Fruit fly (Drosophila melanogaster): ENCODE measurements around the gene CG13058.

The CG13058 gene

DNA sequence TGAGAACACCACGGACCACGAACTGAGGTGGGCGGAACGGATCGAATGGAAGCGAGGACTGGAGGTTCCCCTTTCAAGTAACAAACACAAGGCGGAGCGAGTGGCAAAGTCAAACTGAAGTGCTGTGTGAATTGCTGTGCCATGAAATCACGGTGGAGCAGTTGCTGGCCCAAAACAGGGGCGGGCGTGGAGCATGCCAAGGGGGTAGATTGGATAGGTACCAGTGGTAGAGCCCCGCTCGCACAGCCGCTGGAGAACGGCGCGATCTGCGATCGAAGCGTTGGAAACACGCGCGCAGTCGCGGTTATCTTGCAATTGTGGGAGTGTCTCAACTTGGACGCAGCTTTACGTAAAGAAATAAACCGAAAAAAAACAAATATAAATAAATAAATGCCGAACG is 865 bp upstream of the CG13058 start, which contains the start of gene CG13038 (continued):
- no peak for TF ChIP-seq CG8290 (GFP tag; optimal IDR thresholded peaks at IDR 0.05)
- peak in 1 of 2 experiments; percentile 40 for TF ChIP-seq CG8290 (tag; optimal IDR thresholded peaks at IDR 0.05)
- no peak for TF ChIP-seq nmo (GFP tag; optimal IDR thresholded peaks at IDR 0.05)
- 0 out of 3 replicates have a peak, but pooled peaks have one; percentile 29 for TF ChIP-seq Mrtf (GFP tag; IDR thresholded peaks at IDR 0.05)
- TF ChIP-seq ase (GFP tag; IDR thresholded peaks at IDR 0.05) = 0 out of 3 replicates have a peak, but pooled peaks have one; percentile 18
- TF ChIP-seq TFAM (GFP tag; optimal IDR thresholded peaks at IDR 0.05) = no peak
- TF ChIP-seq sd (tag; optimal IDR thresholded peaks at IDR 0.05) = peak; percentile 26
- TF ChIP-seq CG11085 (GFP tag; IDR thresholded peaks at IDR 0.05) = 0 out of 2 replicates have a peak, but pooled peaks have one; percentile 35
- TF ChIP-seq CG4707 (GFP tag; optimal IDR thresholded peaks at IDR 0.05) = no peak
- no peak for TF ChIP-seq pan (optimal IDR thresholded peaks at IDR 0.05)
- peak in 1 of 2 experiments; percentile 9 for TF ChIP-seq pan (GFP tag; optimal IDR thresholded peaks at IDR 0.05 in 1 of 2, IDR thresholded peaks at IDR 0.05 in 1 of 2)
- no peak for TF ChIP-seq CG8388 (GFP tag; optimal IDR thresholded peaks at IDR 0.05)
- no peak for TF ChIP-seq Lhr (GFP tag; optimal IDR thresholded peaks at IDR 0.05)
- TF ChIP-seq D (optimal IDR thresholded peaks at IDR 0.05) = no peak
- no peak for TF ChIP-seq D (GFP tag; optimal IDR thresholded peaks at IDR 0.05)
- TF ChIP-seq Bdp1 (GFP tag; optimal IDR thresholded peaks at IDR 0.05) = no peak

DNA sequence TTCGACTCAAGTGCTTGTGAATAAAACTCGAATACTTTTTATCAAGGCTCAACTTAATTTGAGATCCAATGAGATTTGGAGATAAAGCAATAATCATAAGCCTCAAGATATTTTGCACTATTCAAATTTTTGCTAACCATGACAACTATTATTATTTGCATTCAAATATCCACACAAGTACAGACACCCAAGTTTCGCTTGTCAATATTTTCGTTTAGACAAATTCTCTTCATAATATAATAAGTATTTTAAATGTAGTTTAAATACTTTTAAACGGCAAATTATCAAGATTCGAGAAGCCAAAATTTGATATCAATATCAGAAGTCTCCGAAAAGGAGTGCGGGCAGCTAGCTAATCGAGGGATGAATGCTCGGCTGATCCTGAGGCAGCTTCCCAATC is 854 bp downstream of the CG13058 start, which contains the start of gene CG33061:
TSS of gene CG33061 (plus strand) at position 301 of the 400 bp plus-strand sequence.
- no peak for TF ChIP-seq Eip74EF (GFP tag; optimal IDR thresholded peaks at IDR 0.05)
- TF ChIP-seq gro (GFP tag; optimal IDR thresholded peaks at IDR 0.05) = no peak
- TF ChIP-seq lilli (GFP tag; optimal IDR thresholded peaks at IDR 0.05) = no peak
- no peak for TF ChIP-seq Mes4 (GFP tag; optimal IDR thresholded peaks at IDR 0.05)
- no peak for TF ChIP-seq Bteb2 (GFP tag; optimal IDR thresholded peaks at IDR 0.05)

DNA sequence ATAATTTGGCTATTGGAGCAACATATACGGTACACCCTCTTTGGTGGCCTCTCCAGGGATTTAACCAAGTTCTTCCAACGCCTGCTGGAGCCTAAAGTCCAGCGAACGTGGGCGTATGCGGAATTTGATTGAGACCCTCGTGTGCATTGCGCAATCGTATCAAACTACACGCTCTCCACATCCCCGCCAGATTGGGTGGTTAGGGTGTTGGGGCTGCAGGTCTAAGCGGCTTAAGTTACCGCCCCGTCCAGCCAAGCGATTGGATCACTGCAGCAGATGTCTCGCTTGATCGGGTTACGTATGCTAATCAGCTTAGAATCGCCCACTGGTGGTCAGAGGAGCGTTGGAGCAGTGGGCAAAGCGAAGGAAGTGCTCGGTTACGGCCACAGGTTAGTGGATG is 2.1 kb downstream of the CG13058 start, which contains the start of gene CG33060:
TSS of gene CG33060 (plus strand) at position 301 of the 400 bp plus-strand sequence.
- TF ChIP-seq CG30020 (tag; optimal IDR thresholded peaks at IDR 0.05) (no peak), dmrt11E (tag; optimal IDR thresholded peaks at IDR 0.05) (no peak), danr (GFP tag; IDR thresholded peaks at IDR 0.05) (no peak), CG7839 (tag; optimal IDR thresholded peaks at IDR 0.05) (no peak), dpn (GFP tag; optimal IDR thresholded peaks at IDR 0.05) (no peak), her (GFP tag; optimal IDR thresholded peaks at IDR 0.05) (no peak), CG2889 (GFP tag; IDR thresholded peaks at IDR 0.05) (no peak)

DNA sequence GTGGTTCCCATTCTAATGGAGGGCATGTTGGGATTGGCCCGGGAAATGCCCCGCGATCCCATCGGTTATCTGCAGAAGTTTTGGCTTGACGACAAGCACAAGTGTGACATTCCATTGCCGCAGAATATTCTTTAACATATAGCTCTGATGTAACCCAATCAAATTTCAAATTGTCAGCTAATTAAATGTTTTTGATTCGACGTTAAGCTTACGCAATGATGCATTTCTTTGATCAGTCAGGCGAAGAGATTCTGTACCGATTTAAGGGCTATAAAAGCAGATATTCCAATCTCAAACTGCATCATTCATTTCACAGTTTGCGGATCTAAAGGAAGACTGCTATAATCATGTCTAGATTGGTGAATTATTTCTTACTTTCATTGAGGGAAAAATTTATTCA is 3.0 kb downstream of the CG13058 start, which contains the start of gene retinin:
TSS of gene retinin (plus strand) at position 301 of the 400 bp plus-strand sequence.
- no peak for TF ChIP-seq gsb-n (tag; optimal IDR thresholded peaks at IDR 0.05)
- TF ChIP-seq ERR (GFP tag; optimal IDR thresholded peaks at IDR 0.05) = no peak
- no peak for TF ChIP-seq da (GFP tag; optimal IDR thresholded peaks at IDR 0.05)
- TF ChIP-seq trh (GFP tag; optimal IDR thresholded peaks at IDR 0.05) = no peak
- no peak for TF ChIP-seq CkIIα-i1 (GFP tag; IDR thresholded peaks at IDR 0.05)
- no peak for TF ChIP-seq Nf-YB (GFP tag; optimal IDR thresholded peaks at IDR 0.05)
- no peak for TF ChIP-seq Oli (tag; optimal IDR thresholded peaks at IDR 0.05)
- TF ChIP-seq HmgD (GFP tag; optimal IDR thresholded peaks at IDR 0.05) = no peak
- no peak for TF ChIP-seq aop (GFP tag; IDR thresholded peaks at IDR 0.05)
- TF ChIP-seq grn (GFP tag; optimal IDR thresholded peaks at IDR 0.05) = no peak
- no peak for TF ChIP-seq CG12155 (GFP tag; optimal IDR thresholded peaks at IDR 0.05)
- TF ChIP-seq sr (GFP tag; IDR thresholded peaks at IDR 0.05) = no peak
- TF ChIP-seq twi (tag; optimal IDR thresholded peaks at IDR 0.05) = no peak
- TF ChIP-seq CG12219 (GFP tag; optimal IDR thresholded peaks at IDR 0.05) = no peak
- no peak for TF ChIP-seq CG15269 (tag; optimal IDR thresholded peaks at IDR 0.05)
- TF ChIP-seq Bteb2 (GFP tag; optimal IDR thresholded peaks at IDR 0.05) = no peak

Data from whole organism, embryonic.